Worm (Caenorhabditis elegans): Measurements from ENCODE around the gene ncx-9.

ce11 chrV:4967238-4967637 lies 27.8 kb downstream of the ncx-9 start:
- TF ChIP-seq aly-2 (tag; optimal IDR thresholded peaks at IDR 0.05) (no peak), unc-39 (tag; optimal IDR thresholded peaks at IDR 0.05) (no peak), ztf-4 (tag; optimal IDR thresholded peaks at IDR 0.05) (no peak)
